Worm (Caenorhabditis elegans) whole organism, young adult: ENCODE results near the gene sru-38.
A peak's percentile ranks its signal among the peaks of the same experiment; 100 is the strongest.

Experiments used
- B0035.1 ChIP-seq: sonication (generic microtip); optimal IDR thresholded peaks from 2 replicates; lab custom pipeline; 2016; ENCODE audit warnings: missing genetic modification characterization, mild to moderate bottlenecking, missing compliant biosample characterization, missing genotype, missing genetic modification reagents
- D2030.7 ChIP-seq: fragments of 200-800 bp; sonication (Bioruptor generic); IDR thresholded peaks from 2 replicates; pipeline ENCODE4 v1.3.6; 2022; ENCODE audit warnings: missing genetic modification reagents, missing genetic modification characterization, missing compliant biosample characterization
- F10E7.11 ChIP-seq: sonication (generic microtip); optimal IDR thresholded peaks from 2 replicates; lab custom pipeline; 2017; ENCODE audit warnings: mild to moderate bottlenecking, missing genetic modification characterization, moderate library complexity, missing compliant biosample characterization
- F22D6.2 ChIP-seq: sonication (generic microtip); optimal IDR thresholded peaks from 2 replicates; lab custom pipeline; 2016; ENCODE audit warnings: mild to moderate bottlenecking, missing genetic modification characterization, missing compliant biosample characterization
- F39B2.1 ChIP-seq: fragments of 200-800 bp; sonication (Bioruptor generic); IDR thresholded peaks from 2 replicates; pipeline ENCODE4 v1.3.6; 2022; ENCODE audit warnings: missing genetic modification reagents, missing genetic modification characterization, missing compliant biosample characterization
- K11D2.4 ChIP-seq: fragments of 200-800 bp; sonication (Bioruptor generic); IDR thresholded peaks from 2 replicates; pipeline ENCODE4 v1.3.6; 2022; ENCODE audit warnings: missing genetic modification reagents, missing genetic modification characterization, missing compliant biosample characterization
- Y95B8A.8 ChIP-seq: fragments of 200-800 bp; sonication (Bioruptor generic); IDR thresholded peaks from 2 replicates; pipeline ENCODE4 v1.3.6; 2022; ENCODE audit warnings: missing genetic modification reagents, missing genetic modification characterization, missing compliant biosample characterization
- attf-6 ChIP-seq: fragments of 200-800 bp; sonication (Bioruptor generic); IDR thresholded peaks from 2 replicates; pipeline ENCODE4 v1.3.6; 2022; ENCODE audit warnings: missing genetic modification reagents, missing genetic modification characterization, missing compliant biosample characterization
- bed-1 ChIP-seq: fragments of 200-800 bp; sonication (Bioruptor generic); IDR thresholded peaks from 2 replicates; pipeline ENCODE4 v1.3.6; 2022; ENCODE audit warnings: missing genetic modification reagents, missing genetic modification characterization, missing compliant biosample characterization
- bed-2 ChIP-seq: fragments of 200-800 bp; sonication (Bioruptor generic); IDR thresholded peaks from 2 replicates; pipeline ENCODE4 v1.3.6; 2022; ENCODE audit warnings: missing genetic modification reagents, missing genetic modification characterization, missing compliant biosample characterization
- chd-7 ChIP-seq: sonication (generic microtip); optimal IDR thresholded peaks from 2 replicates; lab custom pipeline; 2016; ENCODE audit warnings: mild to moderate bottlenecking, missing genetic modification characterization, moderate library complexity, missing compliant biosample characterization
- die-1 ChIP-seq: sonication (generic microtip); optimal IDR thresholded peaks from 2 replicates; lab custom pipeline; 2016; ENCODE audit warnings: missing genotype, mild to moderate bottlenecking, missing genetic modification characterization, missing compliant biosample characterization
- dox-1 ChIP-seq: fragments of 200-800 bp; sonication (Bioruptor generic); IDR thresholded peaks from 2 replicates; pipeline ENCODE4 v1.3.6; 2022; ENCODE audit warnings: missing genetic modification reagents, missing genetic modification characterization, missing compliant biosample characterization
- egl-18 ChIP-seq: fragments of 200-800 bp; sonication (Bioruptor generic); IDR thresholded peaks from 2 replicates; pipeline ENCODE4 v1.3.6; 2022; ENCODE audit warnings: missing genetic modification reagents, missing genetic modification characterization, missing compliant biosample characterization
- fkh-3 ChIP-seq: sonication (generic microtip); optimal IDR thresholded peaks from 2 replicates; lab custom pipeline; 2016; ENCODE audit warnings: mild to moderate bottlenecking, missing genetic modification characterization, missing compliant biosample characterization
- gei-17 ChIP-seq: fragments of 200-800 bp; sonication (Bioruptor generic); optimal IDR thresholded peaks from 2 replicates; lab custom pipeline; 2018; ENCODE audit warnings: mild to moderate bottlenecking, missing genetic modification characterization, missing compliant biosample characterization
- him-1 ChIP-seq: sonication (generic microtip); optimal IDR thresholded peaks from 2 replicates; lab custom pipeline; 2016; ENCODE audit warnings: missing genotype, missing genetic modification reagents, missing genetic modification characterization, missing compliant biosample characterization
- hmg-1.2 ChIP-seq: fragments of 200-800 bp; sonication (Bioruptor generic); IDR thresholded peaks from 2 replicates; pipeline ENCODE4 v1.3.6; 2022; ENCODE audit warnings: missing genetic modification reagents, missing genetic modification characterization, missing compliant biosample characterization
- hrde-1 ChIP-seq: sonication (generic microtip); optimal IDR thresholded peaks from 2 replicates; lab custom pipeline; 2016; ENCODE audit warnings: missing genetic modification characterization, mild to moderate bottlenecking, missing compliant biosample characterization, moderate library complexity, missing genotype, missing genetic modification reagents, borderline replicate concordance
- let-607 ChIP-seq, 2 experiments: fragments of 200-800 bp in 1 of 2; sonication (Bioruptor generic) in 1 of 2; sonication (generic microtip) in 1 of 2; optimal IDR thresholded peaks; 2 replicates each; lab custom pipeline; 2016 to 2018; ENCODE audit warnings: mild to moderate bottlenecking in 2 of 2, missing compliant biosample characterization in 2 of 2, missing genetic modification characterization in 2 of 2, moderate library complexity in 2 of 2, missing genotype in 1 of 2
- lin-54 ChIP-seq: fragments of 200-800 bp; sonication (Bioruptor generic); optimal IDR thresholded peaks from 2 replicates; lab custom pipeline; 2018; ENCODE audit warnings: mild to moderate bottlenecking, missing genetic modification characterization, missing compliant biosample characterization
- madf-10 ChIP-seq: sonication (generic microtip); optimal IDR thresholded peaks from 2 replicates; lab custom pipeline; 2016; ENCODE audit warnings: mild to moderate bottlenecking, missing genetic modification characterization, missing compliant biosample characterization
- madf-3 ChIP-seq: fragments of 200-800 bp; sonication (Bioruptor generic); IDR thresholded peaks from 2 replicates; pipeline ENCODE4 v1.3.6; 2022; ENCODE audit warnings: missing genetic modification reagents, missing genetic modification characterization, missing compliant biosample characterization
- madf-6 ChIP-seq: fragments of 200-800 bp; sonication (Bioruptor generic); IDR thresholded peaks from 2 replicates; pipeline ENCODE4 v1.3.6; 2022; ENCODE audit warnings: missing genetic modification reagents, missing genetic modification characterization, missing compliant biosample characterization
- madf-8 ChIP-seq: fragments of 200-800 bp; sonication (Bioruptor generic); conservative IDR thresholded peaks from 2 replicates; pipeline ENCODE4 v1.3.6; 2022; ENCODE audit warnings: missing genetic modification reagents, missing genetic modification characterization, missing compliant biosample characterization
- mcd-1 ChIP-seq: fragments of 200-800 bp; sonication (Bioruptor generic); IDR thresholded peaks from 2 replicates; pipeline ENCODE4 v1.3.6; 2022; ENCODE audit warnings: missing genetic modification reagents, missing genetic modification characterization, missing compliant biosample characterization
- mes-4 ChIP-seq: sonication (generic microtip); optimal IDR thresholded peaks from 2 replicates; lab custom pipeline; 2016; ENCODE audit warnings: missing genotype, missing genetic modification characterization, missing compliant biosample characterization
- nfya-1 ChIP-seq: sonication (generic microtip); optimal IDR thresholded peaks from 2 replicates; lab custom pipeline; 2017; ENCODE audit warnings: antibody characterized with exemption, missing compliant biosample characterization, missing genetic modification characterization, borderline replicate concordance; ENCODE audit not compliant: insufficient read depth
- nhr-27 ChIP-seq: fragments of 200-800 bp; sonication (Bioruptor generic); optimal IDR thresholded peaks from 2 replicates; lab custom pipeline; 2018; ENCODE audit warnings: mild to moderate bottlenecking, missing genetic modification characterization, moderate library complexity, missing compliant biosample characterization
- nhr-80 ChIP-seq: sonication (generic microtip); optimal IDR thresholded peaks from 2 replicates; lab custom pipeline; 2016; ENCODE audit warnings: missing genetic modification characterization, missing compliant biosample characterization
- nhr-90 ChIP-seq: sonication (generic microtip); optimal IDR thresholded peaks from 2 replicates; lab custom pipeline; 2016; ENCODE audit warnings: missing genotype, mild to moderate bottlenecking, missing genetic modification characterization, missing compliant biosample characterization
- pbrm-1 ChIP-seq: fragments of 200-800 bp; sonication (Bioruptor generic); IDR thresholded peaks from 2 replicates; pipeline ENCODE4 v1.3.6; 2022; ENCODE audit warnings: missing genetic modification reagents, missing genetic modification characterization, missing compliant biosample characterization
- rcor-1 ChIP-seq: fragments of 200-800 bp; sonication (Bioruptor generic); IDR thresholded peaks from 2 replicates; pipeline ENCODE4 v1.3.6; 2022; ENCODE audit warnings: missing genetic modification reagents, missing genetic modification characterization, missing compliant biosample characterization
- sdz-38 ChIP-seq: sonication (generic microtip); optimal IDR thresholded peaks from 2 replicates; lab custom pipeline; 2016; ENCODE audit warnings: missing genotype, missing genetic modification characterization, missing compliant biosample characterization
- sea-2 ChIP-seq: fragments of 200-800 bp; sonication (Bioruptor generic); IDR thresholded peaks from 2 replicates; pipeline ENCODE4 v1.3.6; 2022; ENCODE audit warnings: missing genetic modification characterization, missing compliant biosample characterization
- snpc-1.1 ChIP-seq: sonication (generic microtip); optimal IDR thresholded peaks from 2 replicates; lab custom pipeline; 2017; ENCODE audit warnings: missing genetic modification characterization, mild to moderate bottlenecking, missing compliant biosample characterization, antibody characterized with exemption, moderate library complexity, missing genotype, missing genetic modification reagents; ENCODE audit not compliant: insufficient read depth
- tbp1 ChIP-seq: fragments of 200-800 bp; sonication (Bioruptor generic); optimal IDR thresholded peaks from 2 replicates; lab custom pipeline; 2018; ENCODE audit warnings: mild to moderate bottlenecking, missing genetic modification characterization, missing compliant biosample characterization
- unc-130 ChIP-seq: sonication (generic microtip); optimal IDR thresholded peaks from 2 replicates; lab custom pipeline; 2016; ENCODE audit warnings: missing genetic modification reagents, missing genetic modification characterization, missing compliant biosample characterization
- xnd-1 ChIP-seq: sonication (generic microtip); optimal IDR thresholded peaks from 2 replicates; lab custom pipeline; 2016; ENCODE audit warnings: missing genotype, missing genetic modification reagents, missing genetic modification characterization, missing compliant biosample characterization
- ztf-22 ChIP-seq: fragments of 200-800 bp; sonication (Bioruptor generic); optimal IDR thresholded peaks from 2 replicates; lab custom pipeline; 2018; ENCODE audit warnings: mild to moderate bottlenecking, missing genetic modification characterization, moderate library complexity, missing compliant biosample characterization
- ztf-28 ChIP-seq: fragments of 200-800 bp; sonication (Bioruptor generic); IDR thresholded peaks from 2 replicates; pipeline ENCODE4 v1.3.6; 2022; ENCODE audit warnings: missing genetic modification reagents, missing genetic modification characterization, missing compliant biosample characterization
- ztf-3 ChIP-seq: fragments of 200-800 bp; sonication (Bioruptor generic); optimal IDR thresholded peaks from 2 replicates; lab custom pipeline; 2018; ENCODE audit warnings: mild to moderate bottlenecking, missing genetic modification characterization, missing compliant biosample characterization

Gene sru-38

DNA sequence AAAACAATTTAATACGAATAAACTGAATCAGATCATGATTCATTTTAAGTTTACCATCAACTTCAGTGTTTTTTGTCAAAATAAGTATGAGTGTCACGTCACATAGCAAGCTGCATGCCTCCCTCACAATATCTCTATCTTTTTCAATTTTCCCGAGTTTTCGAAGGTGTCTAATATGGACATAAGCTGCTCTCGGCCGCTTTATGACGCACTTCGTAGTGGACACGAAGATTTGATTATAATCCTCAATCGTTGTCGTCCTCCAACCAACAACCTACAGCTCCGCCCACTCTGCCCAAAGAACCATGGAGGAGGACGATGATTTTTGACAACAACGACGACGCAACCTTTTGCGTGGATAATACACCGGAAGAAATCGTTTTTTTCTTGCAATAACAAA lies 39.8 kb downstream of the sru-38 start:
- TF ChIP-seq F22D6.2 (tag; lab: Kevin White, UChicago) (no peak), nfya-1 (tag; lab: Kevin White, UChicago) (no peak), D2030.7 (GFP tag; lab: Robert Waterston, UW) (no peak), B0035.1 (tag; lab: Kevin White, UChicago) (no peak), dox-1 (no peak), sdz-38 (tag; lab: Kevin White, UChicago) (no peak), lin-54 (no peak), chd-7 (tag; lab: Kevin White, UChicago) (no peak), rcor-1 (no peak), nhr-27 (no peak), let-607 (tag; optimal IDR thresholded peaks at IDR 0.05; lab: Kevin White, UChicago) (no peak), ztf-28 (no peak), unc-130 (no peak)

DNA sequence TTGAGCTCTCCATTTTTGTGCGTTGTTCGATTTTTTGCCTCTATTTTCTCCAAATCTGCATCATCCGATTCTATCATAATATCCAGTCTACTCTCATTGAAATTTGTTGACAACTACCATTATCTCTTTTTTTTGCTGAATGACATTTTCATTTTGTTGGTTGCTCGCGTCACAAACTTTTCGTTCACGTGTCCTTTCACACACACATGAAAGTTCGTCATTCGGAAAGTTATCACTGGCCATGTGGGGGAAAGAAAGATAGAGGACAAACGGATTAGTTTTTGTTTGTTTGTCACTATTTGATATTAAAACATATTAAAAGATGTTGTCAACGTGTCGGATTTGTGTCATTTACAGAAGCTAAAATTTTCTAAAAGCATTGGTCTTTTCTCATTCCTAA lies 40.8 kb downstream of the sru-38 start:
- TF ChIP-seq gei-17 (GFP tag; lab: Kevin White, UChicago) (no peak), nhr-80 (tag; lab: Kevin White, UChicago) (peak; percentile 30), ztf-22 (GFP tag; lab: Kevin White, UChicago) (no peak), die-1 (no peak), ztf-3 (no peak), egl-18 (GFP tag; lab: Robert Waterston, UW) (no peak), let-607 (tag; optimal IDR thresholded peaks at IDR 0.05; lab: Kevin White, UChicago) (peak in 1 of 2 experiments; percentile 52)

DNA sequence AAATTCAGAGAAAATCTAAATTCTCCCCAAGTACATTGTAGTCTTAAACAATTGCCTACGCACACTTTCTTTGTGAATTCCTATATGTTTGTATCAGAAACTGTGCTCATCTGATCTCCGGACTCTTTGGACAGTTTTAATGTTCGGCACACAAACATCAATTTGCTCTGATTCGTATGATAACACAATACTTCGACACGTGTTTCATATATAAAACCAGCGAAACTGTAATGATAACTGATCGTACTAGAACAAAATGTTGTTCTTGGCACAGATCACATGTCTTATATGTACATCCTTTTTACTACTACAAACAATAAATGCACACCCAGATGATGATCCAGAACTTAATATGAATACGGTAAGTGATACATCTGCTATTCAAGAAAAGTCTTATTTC lies 44.5 kb downstream of the sru-38 start, which contains the start of gene lipl-2:
lipl-2 (plus strand) TSS at position 236 of the 400 bp plus-strand sequence.
- TF ChIP-seq attf-6 (no peak), mes-4 (tag; lab: Kevin White, UChicago) (no peak), nhr-90 (no peak), xnd-1 (tag; lab: Kevin White, UChicago) (no peak), let-607 (tag; optimal IDR thresholded peaks at IDR 0.05; lab: Kevin White, UChicago) (peak in 1 of 2 experiments; percentile 57), madf-6 (GFP tag; lab: Robert Waterston, UW) (no peak), hmg-1.2 (GFP tag; lab: Robert Waterston, UW) (no peak), hrde-1 (tag; lab: Kevin White, UChicago) (no peak), tbp1 (GFP tag; lab: Kevin White, UChicago) (peak; percentile 8), pbrm-1 (GFP tag; lab: Robert Waterston, UW) (no peak), madf-8 (GFP tag; lab: Robert Waterston, UW) (no peak), dox-1 (no peak), K11D2.4 (GFP tag; lab: Robert Waterston, UW) (no peak), madf-3 (GFP tag; lab: Robert Waterston, UW) (no peak), fkh-3 (tag; lab: Kevin White, UChicago) (no peak), sea-2 (no peak), F10E7.11 (no peak), mcd-1 (GFP tag; lab: Robert Waterston, UW) (no peak), F39B2.1 (no peak), bed-2 (GFP tag; lab: Robert Waterston, UW) (no peak), madf-10 (tag; lab: Kevin White, UChicago) (no peak), nhr-80 (tag; lab: Kevin White, UChicago) (peak; percentile 68), snpc-1.1 (tag; lab: Kevin White, UChicago) (no peak), Y95B8A.8 (no peak), bed-1 (GFP tag; lab: Robert Waterston, UW) (no peak), him-1 (tag; lab: Kevin White, UChicago) (no peak)
